Worm (Caenorhabditis elegans) whole organism, mixed stage, embryonic: Measurements from ENCODE around the gene F35A5.8.

Experiments
- M03D4.4 ChIP-seq: sonication (generic microtip); optimal IDR thresholded peaks from 2 replicates; lab custom pipeline; 2017; ENCODE audit warnings: mild to moderate bottlenecking, missing genetic modification characterization, missing compliant biosample characterization
- bed-3 ChIP-seq: fragments of 200-800 bp; sonication (Bioruptor generic); optimal IDR thresholded peaks from 3 replicates; lab custom pipeline; 2018; ENCODE audit warnings: mild to moderate bottlenecking, missing genetic modification characterization, moderate library complexity, missing compliant biosample characterization
- blmp-1 ChIP-seq: fragments of 150-350 bp; optimal IDR thresholded peaks from 2 replicates; lab custom pipeline; 2014; ENCODE audit warnings: missing biosample characterization, missing genetic modification characterization
- ceh-39 ChIP-seq: fragments of 150-350 bp; optimal IDR thresholded peaks from 2 replicates; lab custom pipeline; 2014; ENCODE audit warnings: missing biosample characterization, missing genetic modification characterization
- ceh-43 ChIP-seq: fragments of 200-800 bp; sonication (Bioruptor generic); optimal IDR thresholded peaks from 2 replicates; lab custom pipeline; 2018; ENCODE audit warnings: mild to moderate bottlenecking, missing genetic modification characterization, moderate library complexity, missing compliant biosample characterization
- ceh-83 ChIP-seq: fragments of 200-800 bp; sonication (Bioruptor generic); optimal IDR thresholded peaks from 2 replicates; lab custom pipeline; 2018; ENCODE audit warnings: mild to moderate bottlenecking, missing genetic modification characterization, missing compliant biosample characterization
- cnd-1 ChIP-seq: fragments of 200-800 bp; sonication (Bioruptor generic); optimal IDR thresholded peaks from 2 replicates; lab custom pipeline; 2018; ENCODE audit warnings: mild to moderate bottlenecking, missing genetic modification characterization, missing compliant biosample characterization
- elt-3 ChIP-seq: fragments of 150-350 bp; optimal IDR thresholded peaks from 2 replicates; lab custom pipeline; 2014; ENCODE audit warnings: missing biosample characterization, missing genetic modification characterization
- ham-2 ChIP-seq: fragments of 200-800 bp; sonication (Bioruptor generic); optimal IDR thresholded peaks from 2 replicates; lab custom pipeline; 2018; ENCODE audit warnings: mild to moderate bottlenecking, missing genetic modification characterization, missing compliant biosample characterization
- hlh-1 ChIP-seq: fragments of 150-350 bp; optimal IDR thresholded peaks from 2 replicates; lab custom pipeline; 2014; ENCODE audit warnings: missing biosample characterization, missing genetic modification reagents, missing genetic modification characterization
- lin-13 ChIP-seq: fragments of 150-350 bp; optimal IDR thresholded peaks from 2 replicates; lab custom pipeline; 2014; ENCODE audit warnings: missing biosample characterization, missing genetic modification characterization
- lin-32 ChIP-seq: fragments of 200-800 bp; sonication (Bioruptor generic); optimal IDR thresholded peaks from 2 replicates; lab custom pipeline; 2018; ENCODE audit warnings: mild to moderate bottlenecking, missing genetic modification characterization, missing compliant biosample characterization
- lsy-2 ChIP-seq: fragments of 150-350 bp; optimal IDR thresholded peaks from 2 replicates; lab custom pipeline; 2014; ENCODE audit warnings: missing biosample characterization, missing genetic modification characterization
- mab-5 ChIP-seq: fragments of 150-350 bp; optimal IDR thresholded peaks from 2 replicates; lab custom pipeline; 2014; ENCODE audit warnings: missing biosample characterization, missing genetic modification characterization
- mep-1 ChIP-seq: fragments of 150-350 bp; optimal IDR thresholded peaks from 2 replicates; lab custom pipeline; 2017; ENCODE audit warnings: missing biosample characterization, missing genetic modification reagents, missing genetic modification characterization, inconsistent platforms
- mls-2 ChIP-seq: sonication (generic microtip); optimal IDR thresholded peaks from 2 replicates; lab custom pipeline; 2016; ENCODE audit warnings: mild to moderate bottlenecking, missing genetic modification characterization, moderate library complexity, missing compliant biosample characterization
- nhr-12 ChIP-seq: fragments of 150-350 bp; optimal IDR thresholded peaks from 2 replicates; lab custom pipeline; 2014; ENCODE audit warnings: missing biosample characterization, missing genetic modification characterization
- nhr-2 ChIP-seq: fragments of 150-350 bp; optimal IDR thresholded peaks from 2 replicates; lab custom pipeline; 2014; ENCODE audit warnings: missing biosample characterization, missing genetic modification characterization
- nhr-28 ChIP-seq: fragments of 150-350 bp; optimal IDR thresholded peaks from 2 replicates; lab custom pipeline; 2014; ENCODE audit warnings: missing biosample characterization, missing genetic modification characterization
- nhr-76 ChIP-seq: sonication (generic microtip); optimal IDR thresholded peaks from 2 replicates; lab custom pipeline; 2017; ENCODE audit warnings: missing biosample characterization, missing genetic modification characterization
- pha-4 ChIP-seq: fragments of 150-350 bp; optimal IDR thresholded peaks from 2 replicates; lab custom pipeline; 2018; ENCODE audit warnings: missing biosample characterization, missing genetic modification reagents, missing genetic modification characterization
- sem-2 ChIP-seq: fragments of 200-800 bp; sonication (Bioruptor generic); optimal IDR thresholded peaks from 2 replicates; lab custom pipeline; 2018; ENCODE audit warnings: mild to moderate bottlenecking, missing genetic modification characterization, missing compliant biosample characterization
- snpc-4 ChIP-seq: fragments of 150-350 bp; optimal IDR thresholded peaks from 2 replicates; lab custom pipeline; 2014; ENCODE audit warnings: missing biosample characterization, missing genetic modification characterization
- sptf-1 ChIP-seq: sonication (generic microtip); optimal IDR thresholded peaks from 2 replicates; lab custom pipeline; 2017; ENCODE audit warnings: mild to moderate bottlenecking, missing genetic modification characterization, moderate library complexity, missing compliant biosample characterization
- tbx-8 ChIP-seq: fragments of 200-800 bp; sonication (Bioruptor generic); optimal IDR thresholded peaks from 2 replicates; lab custom pipeline; 2018; ENCODE audit warnings: mild to moderate bottlenecking, missing genetic modification characterization, moderate library complexity, missing compliant biosample characterization
- unc-39 ChIP-seq: fragments of 150-350 bp; optimal IDR thresholded peaks from 2 replicates; lab custom pipeline; 2014; ENCODE audit warnings: missing biosample characterization, missing genetic modification characterization
- unc-62 ChIP-seq: fragments of 150-350 bp; optimal IDR thresholded peaks from 2 replicates; lab custom pipeline; 2014; ENCODE audit warnings: missing biosample characterization, missing genetic modification reagents, missing genetic modification characterization
- zip-8 ChIP-seq: fragments of 150-350 bp; optimal IDR thresholded peaks from 2 replicates; lab custom pipeline; 2014; ENCODE audit warnings: missing biosample characterization, missing genetic modification characterization
- ztf-11 ChIP-seq: fragments of 150-350 bp; optimal IDR thresholded peaks from 2 replicates; lab custom pipeline; 2014; ENCODE audit warnings: missing biosample characterization, missing genetic modification characterization

The F35A5.8 gene

ce11 chrX:3759345-3759744 is 43.9 kb downstream of the F35A5.8 start, which contains the start of gene T14G12.6:
T14G12.6 (minus strand) TSS chrX:3759445.
- TF ChIP-seq pha-4 (no peak), unc-62 (GFP tag; lab: Kevin White, UChicago) (no peak), ceh-39 (tag; lab: Kevin White, UChicago) (no peak), unc-39 (tag; lab: Kevin White, UChicago) (no peak), elt-3 (peak; percentile 1), lsy-2 (no peak)

ce11 chrX:3758399-3758798 is 44.9 kb downstream of the F35A5.8 start, which contains the start of gene T14G12.12:
T14G12.12 (minus strand) TSS chrX:3758499.
- TF ChIP-seq lin-32 = no peak
- TF ChIP-seq mep-1 (tag; lab: Kevin White, UChicago) = no peak
- TF ChIP-seq unc-39 (tag; lab: Kevin White, UChicago) = no peak
- no peak for TF ChIP-seq nhr-2 (tag; lab: Kevin White, UChicago)
- no peak for TF ChIP-seq nhr-76
- no peak for TF ChIP-seq nhr-28
- no peak for TF ChIP-seq snpc-4 (tag; lab: Kevin White, UChicago)
- TF ChIP-seq bed-3 (GFP tag; lab: Kevin White, UChicago) = no peak

- no peak for TF ChIP-seq lin-13 (tag; lab: Kevin White, UChicago)
- no peak for TF ChIP-seq lin-32
- no peak for TF ChIP-seq nhr-2 (tag; lab: Kevin White, UChicago)
- TF ChIP-seq pha-4 = no peak
Measured at ce11 chrX:3756238-3756637, 47.0 kb downstream of the F35A5.8 start.

- TF ChIP-seq ham-2 (no peak), lin-32 (no peak), tbx-8 (no peak), blmp-1 (tag; lab: Kevin White, UChicago) (no peak), lin-13 (tag; lab: Kevin White, UChicago) (no peak), mls-2 (tag; lab: Kevin White, UChicago) (no peak), ceh-83 (GFP tag; lab: Kevin White, UChicago) (no peak), nhr-2 (tag; lab: Kevin White, UChicago) (no peak), mep-1 (tag; lab: Kevin White, UChicago) (no peak), mab-5 (tag; lab: Kevin White, UChicago) (no peak), pha-4 (no peak)
Measured at ce11 chrX:3755753-3756152, 47.5 kb downstream of the F35A5.8 start.

- TF ChIP-seq M03D4.4 (tag; lab: Kevin White, UChicago) (no peak), lin-32 (no peak), nhr-28 (no peak)
Measured at ce11 chrX:3752443-3752842, 50.8 kb downstream of the F35A5.8 start.

ce11 chrX:3751370-3751769 is 51.9 kb downstream of the F35A5.8 start:
- TF ChIP-seq mep-1 (tag; lab: Kevin White, UChicago) (no peak), lin-13 (tag; lab: Kevin White, UChicago) (no peak), cnd-1 (no peak), ham-2 (no peak), nhr-2 (tag; lab: Kevin White, UChicago) (no peak), lin-32 (no peak), sptf-1 (tag; lab: Kevin White, UChicago) (no peak), hlh-1 (tag; lab: Kevin White, UChicago) (no peak), tbx-8 (no peak), ztf-11 (no peak), zip-8 (tag; lab: Kevin White, UChicago) (no peak), snpc-4 (tag; lab: Kevin White, UChicago) (no peak), mls-2 (tag; lab: Kevin White, UChicago) (no peak), ceh-43 (GFP tag; lab: Kevin White, UChicago) (no peak), nhr-12 (tag; lab: Kevin White, UChicago) (no peak), sem-2 (GFP tag; lab: Kevin White, UChicago) (no peak)
